Worm (Caenorhabditis elegans) whole organism, late embryonic: ENCODE results near the gene wago-10.

Experiments
- ama-1 ChIP-seq: fragments of 150-350 bp; optimal IDR thresholded peaks from 2 replicates; lab custom pipeline; 2014
- ceh-19 ChIP-seq: fragments of 200-800 bp; sonication (Bioruptor generic); optimal IDR thresholded peaks from 2 replicates; lab custom pipeline; 2018; ENCODE audit warnings: mild to moderate bottlenecking, missing genetic modification characterization, missing compliant biosample characterization
- ceh-30 ChIP-seq: fragments of 150-350 bp; optimal IDR thresholded peaks from 2 replicates; lab custom pipeline; 2014; ENCODE audit warnings: missing biosample characterization, missing genetic modification characterization
- ceh-31 ChIP-seq: sonication (generic microtip); optimal IDR thresholded peaks from 2 replicates; lab custom pipeline; 2016; ENCODE audit warnings: missing genetic modification characterization, missing compliant biosample characterization
- hlh-13 ChIP-seq: fragments of 200-800 bp; sonication (Bioruptor generic); optimal IDR thresholded peaks from 2 replicates; lab custom pipeline; 2018; ENCODE audit warnings: mild to moderate bottlenecking, missing genetic modification characterization, missing compliant biosample characterization
- hlh-6 ChIP-seq: sonication (generic microtip); optimal IDR thresholded peaks from 2 replicates; lab custom pipeline; 2016; ENCODE audit warnings: missing genotype, missing genetic modification characterization, missing compliant biosample characterization
- nfya-1 ChIP-seq: sonication (generic microtip); optimal IDR thresholded peaks from 2 replicates; lab custom pipeline; 2017; ENCODE audit warnings: missing genetic modification characterization, mild to moderate bottlenecking, missing compliant biosample characterization, antibody characterized with exemption, moderate library complexity
- nhr-11 ChIP-seq: fragments of 150-350 bp; optimal IDR thresholded peaks from 2 replicates; lab custom pipeline; 2014; ENCODE audit warnings: missing biosample characterization, missing genetic modification characterization
- pag-3 ChIP-seq: sonication (generic microtip); optimal IDR thresholded peaks from 2 replicates; lab custom pipeline; 2016; ENCODE audit warnings: missing compliant biosample characterization, missing genetic modification characterization, borderline replicate concordance
- pha-4 ChIP-seq: fragments of 150-350 bp; optimal IDR thresholded peaks from 2 replicates; lab custom pipeline; 2018; ENCODE audit warnings: missing biosample characterization, missing genetic modification reagents, missing genetic modification characterization
- pqm-1 ChIP-seq: sonication (generic microtip); optimal IDR thresholded peaks from 2 replicates; lab custom pipeline; 2016; ENCODE audit warnings: missing genetic modification characterization, missing compliant biosample characterization
- syd-9 ChIP-seq: sonication (generic microtip); optimal IDR thresholded peaks from 2 replicates; lab custom pipeline; 2016; ENCODE audit warnings: mild to moderate bottlenecking, missing genetic modification characterization, moderate library complexity, missing compliant biosample characterization
- unc-55 ChIP-seq: sonication (generic microtip); optimal IDR thresholded peaks from 2 replicates; lab custom pipeline; 2017; ENCODE audit warnings: missing biosample characterization, missing genetic modification reagents, missing genetic modification characterization

DNA sequence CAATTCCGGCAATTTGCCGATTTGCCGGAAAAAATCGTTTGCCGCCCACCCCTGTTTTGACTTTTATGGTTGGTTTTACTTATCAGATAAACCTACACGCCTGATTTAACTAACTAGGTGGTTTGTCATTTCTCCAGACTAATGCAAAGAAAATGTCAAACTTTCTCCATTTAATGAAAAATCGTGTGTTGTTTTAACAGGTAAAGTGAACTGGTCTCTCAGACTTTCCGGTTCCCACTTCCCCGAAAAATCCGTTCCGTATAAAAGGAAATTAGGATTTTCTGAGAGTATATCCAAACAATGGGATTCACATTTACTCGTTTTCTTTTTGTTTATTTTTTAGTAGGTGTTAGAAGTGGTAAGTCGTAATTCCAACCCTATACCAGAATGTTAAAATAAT lies 21.4 kb downstream of the wago-10 start, which contains the start of gene mltn-6:
- TF ChIP-seq ceh-31 (tag; lab: Kevin White, UChicago) (no peak), syd-9 (tag; lab: Kevin White, UChicago) (no peak), ama-1 (lab: Kevin White, UChicago) (no peak), hlh-13 (GFP tag; lab: Kevin White, UChicago) (no peak), pha-4 (tag; lab: Kevin White, UChicago) (no peak), pqm-1 (no peak), ceh-30 (tag; lab: Kevin White, UChicago) (no peak), unc-55 (no peak), hlh-6 (no peak), ceh-19 (no peak), nfya-1 (no peak), nhr-11 (tag; lab: Kevin White, UChicago) (no peak), pag-3 (tag; lab: Kevin White, UChicago) (no peak)
